Worm (Caenorhabditis elegans) whole organism, L3 larva: ENCODE measurements around the gene F53F4.16.

ENCODE experiments used
- R02D3.7 ChIP-seq: fragments of 150-350 bp; optimal IDR thresholded peaks from 2 replicates; lab custom pipeline; 2014; ENCODE audit warnings: missing biosample characterization, missing genetic modification characterization
- ZK546.5 ChIP-seq: sonication (generic microtip); optimal IDR thresholded peaks from 2 replicates; lab custom pipeline; 2017; ENCODE audit warnings: missing biosample characterization, missing genetic modification characterization
- ceh-16 ChIP-seq: sonication (generic microtip); optimal IDR thresholded peaks from 2 replicates; lab custom pipeline; 2017; ENCODE audit warnings: missing biosample characterization, missing genetic modification characterization
- ceh-28 ChIP-seq: fragments of 150-350 bp; optimal IDR thresholded peaks from 2 replicates; lab custom pipeline; 2014; ENCODE audit warnings: missing biosample characterization, missing genetic modification reagents, missing genetic modification characterization
- ceh-82 ChIP-seq: fragments of 150-350 bp; optimal IDR thresholded peaks from 2 replicates; lab custom pipeline; 2014; ENCODE audit warnings: missing biosample characterization, missing genetic modification characterization
- ceh-9 ChIP-seq: sonication (generic microtip); optimal IDR thresholded peaks from 2 replicates; lab custom pipeline; 2018; ENCODE audit warnings: missing biosample characterization, missing genetic modification characterization
- egl-27 ChIP-seq: sonication (generic microtip); optimal IDR thresholded peaks from 4 replicates; lab custom pipeline; 2017; ENCODE audit warnings: missing biosample characterization, missing genetic modification reagents, missing genetic modification characterization
- egl-5 ChIP-seq: fragments of 150-350 bp; optimal IDR thresholded peaks from 2 replicates; lab custom pipeline; 2017; ENCODE audit warnings: missing biosample characterization, missing genetic modification reagents, missing genetic modification characterization, inconsistent platforms
- elt-2 ChIP-seq: sonication (generic microtip); optimal IDR thresholded peaks from 2 replicates; lab custom pipeline; 2016; ENCODE audit warnings: missing genetic modification reagents, mild to moderate bottlenecking, missing genetic modification characterization, missing compliant biosample characterization
- elt-3 ChIP-seq, 3 experiments: fragments of 150-350 bp in 1 of 3; sonication (generic microtip) in 2 of 3; optimal IDR thresholded peaks; 2 replicates in 2 of 3; 4 replicates in 1 of 3; lab custom pipeline; 2014 to 2017; ENCODE audit warnings: missing biosample characterization in 3 of 3, missing genetic modification characterization in 3 of 3
- eor-1 ChIP-seq, 2 experiments: fragments of 150-350 bp; optimal IDR thresholded peaks; 2 replicates each; lab custom pipeline; 2014 to 2018; ENCODE audit warnings: missing biosample characterization in 2 of 2, missing genetic modification characterization in 2 of 2
- fkh-2 ChIP-seq: fragments of 150-350 bp; optimal IDR thresholded peaks from 2 replicates; lab custom pipeline; 2014; ENCODE audit warnings: missing biosample characterization, missing genetic modification reagents, missing genetic modification characterization
- hmg-11 ChIP-seq: sonication (generic microtip); optimal IDR thresholded peaks from 2 replicates; lab custom pipeline; 2016; ENCODE audit warnings: missing genetic modification characterization, missing compliant biosample characterization
- jun-1 ChIP-seq: fragments of 150-350 bp; optimal IDR thresholded peaks from 2 replicates; lab custom pipeline; 2014; ENCODE audit warnings: missing biosample characterization, missing genetic modification reagents, missing genetic modification characterization
- lin-15B ChIP-seq: fragments of 150-350 bp; optimal IDR thresholded peaks from 2 replicates; lab custom pipeline; 2014; ENCODE audit warnings: missing biosample characterization, missing genetic modification characterization
- lsy-12 ChIP-seq: sonication (generic microtip); optimal IDR thresholded peaks from 2 replicates; lab custom pipeline; 2016; ENCODE audit warnings: mild to moderate bottlenecking, missing genetic modification characterization, missing compliant biosample characterization
- nfya-1 ChIP-seq: sonication (generic microtip); optimal IDR thresholded peaks from 2 replicates; lab custom pipeline; 2017; ENCODE audit warnings: missing genetic modification characterization, mild to moderate bottlenecking, missing compliant biosample characterization, antibody characterized with exemption, moderate library complexity; ENCODE audit not compliant: insufficient read depth
- nhr-11 ChIP-seq: fragments of 150-350 bp; optimal IDR thresholded peaks from 2 replicates; lab custom pipeline; 2014; ENCODE audit warnings: missing biosample characterization, missing genetic modification characterization
- nhr-23 ChIP-seq: fragments of 150-350 bp; optimal IDR thresholded peaks from 2 replicates; lab custom pipeline; 2014; ENCODE audit warnings: missing biosample characterization, missing genetic modification reagents, missing genetic modification characterization
- nhr-237 ChIP-seq: fragments of 150-350 bp; optimal IDR thresholded peaks from 2 replicates; lab custom pipeline; 2014; ENCODE audit warnings: missing biosample characterization, missing genetic modification characterization
- nhr-25 ChIP-seq: sonication (generic microtip); optimal IDR thresholded peaks from 2 replicates; lab custom pipeline; 2017; ENCODE audit warnings: missing biosample characterization, missing genetic modification characterization
- nhr-28 ChIP-seq: fragments of 150-350 bp; optimal IDR thresholded peaks from 2 replicates; lab custom pipeline; 2014; ENCODE audit warnings: missing biosample characterization, missing genetic modification characterization
- nhr-43 ChIP-seq: sonication (generic microtip); optimal IDR thresholded peaks from 2 replicates; lab custom pipeline; 2016; ENCODE audit warnings: mild to moderate bottlenecking, missing genetic modification characterization, missing compliant biosample characterization; ENCODE audit not compliant: poor library complexity, severe bottlenecking
- nhr-67 ChIP-seq: fragments of 150-350 bp; optimal IDR thresholded peaks from 2 replicates; lab custom pipeline; 2014; ENCODE audit warnings: missing biosample characterization, missing genetic modification characterization
- nhr-77 ChIP-seq: fragments of 150-350 bp; optimal IDR thresholded peaks from 2 replicates; lab custom pipeline; 2014; ENCODE audit warnings: missing biosample characterization, missing genetic modification characterization
- pha-4 ChIP-seq: fragments of 150-350 bp; optimal IDR thresholded peaks from 2 replicates; lab custom pipeline; 2014; ENCODE audit warnings: missing biosample characterization, missing genetic modification reagents, missing genetic modification characterization
- pqm-1 ChIP-seq: fragments of 150-350 bp; optimal IDR thresholded peaks from 2 replicates; lab custom pipeline; 2017; ENCODE audit warnings: missing biosample characterization, missing genetic modification characterization, inconsistent platforms
- skn-1 ChIP-seq: fragments of 150-350 bp; optimal IDR thresholded peaks from 2 replicates; lab custom pipeline; 2014; ENCODE audit warnings: missing biosample characterization, missing genetic modification characterization
- tbx-2 ChIP-seq: sonication (generic microtip); optimal IDR thresholded peaks from 2 replicates; lab custom pipeline; 2016; ENCODE audit warnings: mild to moderate bottlenecking, missing genetic modification characterization, missing compliant biosample characterization
- unc-39 ChIP-seq: sonication (generic microtip); optimal IDR thresholded peaks from 4 replicates; lab custom pipeline; 2017; ENCODE audit warnings: missing biosample characterization, missing genetic modification characterization
- unc-62 ChIP-seq: fragments of 150-350 bp; sonication (generic microtip); optimal IDR thresholded peaks from 4 replicates; lab custom pipeline; 2014; ENCODE audit warnings: missing biosample characterization, missing genetic modification reagents, missing genetic modification characterization
- ztf-11 ChIP-seq: fragments of 150-350 bp; optimal IDR thresholded peaks from 2 replicates; lab custom pipeline; 2014; ENCODE audit warnings: missing biosample characterization, missing genetic modification characterization
- ztf-4 ChIP-seq: fragments of 150-350 bp; optimal IDR thresholded peaks from 2 replicates; lab custom pipeline; 2014; ENCODE audit warnings: missing biosample characterization, missing genetic modification characterization

Gene F53F4.16

DNA sequence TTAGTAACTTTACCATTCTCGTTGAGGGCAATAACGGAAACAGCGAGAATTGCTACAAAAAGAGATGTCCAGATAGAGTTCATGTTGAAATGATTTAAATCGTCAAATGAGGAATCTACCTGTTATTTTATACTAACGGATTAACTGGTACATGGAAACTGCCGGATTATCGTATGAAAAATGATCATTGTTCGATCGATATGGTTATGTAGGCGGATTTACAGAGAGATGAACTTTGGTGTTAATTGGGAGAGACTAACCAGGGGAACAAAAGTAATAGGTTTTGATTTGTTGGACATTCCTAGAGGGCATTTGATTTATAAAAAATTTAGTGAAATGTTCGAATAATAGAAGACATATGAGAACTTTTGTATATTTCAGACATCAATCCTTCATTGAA, 9.8 kb downstream of the F53F4.16 start, which contains the start of gene spig-9:
spig-9 (minus strand) TSS at position 101 of the 400 bp plus-strand sequence.
- no peak for TF ChIP-seq nhr-28 (tag; lab: Kevin White, UChicago)
- no peak for TF ChIP-seq nfya-1 (tag; lab: Kevin White, UChicago)
- no peak for TF ChIP-seq nhr-23 (tag; lab: Kevin White, UChicago)
- TF ChIP-seq egl-27 (tag; lab: Kevin White, UChicago) = no peak
- no peak for TF ChIP-seq nhr-11 (tag; lab: Kevin White, UChicago)
- no peak for TF ChIP-seq ceh-16
- no peak for TF ChIP-seq ceh-28 (tag; lab: Kevin White, UChicago)
- TF ChIP-seq nhr-25 = no peak
- no peak for TF ChIP-seq tbx-2 (tag; lab: Kevin White, UChicago)
- no peak for TF ChIP-seq elt-2 (tag; lab: Kevin White, UChicago)
- no peak for TF ChIP-seq unc-62
- TF ChIP-seq ZK546.5 (tag; lab: Kevin White, UChicago) = no peak
- no peak for TF ChIP-seq ceh-82 (tag; lab: Kevin White, UChicago)
- no peak for TF ChIP-seq egl-5 (tag; lab: Kevin White, UChicago)

DNA sequence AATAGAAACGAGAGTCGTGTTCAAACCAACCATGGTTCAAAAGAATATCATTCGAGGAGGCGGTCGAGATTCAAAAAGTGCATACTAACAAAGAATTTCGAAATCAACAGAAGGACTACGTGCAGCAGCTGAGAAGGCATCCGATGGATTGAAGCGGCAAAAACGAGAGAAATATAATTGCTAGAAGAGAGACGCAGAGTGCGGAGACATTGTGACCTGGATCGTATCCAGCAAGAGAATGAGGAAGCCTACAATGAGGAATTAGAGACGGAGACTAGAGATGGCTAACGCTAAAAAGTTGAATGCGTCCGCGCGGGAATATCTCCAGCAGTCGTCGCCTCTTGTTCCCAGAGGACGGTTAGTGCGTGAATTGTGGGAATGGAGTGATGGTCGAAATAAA, 11.8 kb downstream of the F53F4.16 start:
- no peak for TF ChIP-seq nfya-1 (tag; lab: Kevin White, UChicago)
- TF ChIP-seq pqm-1 (tag; lab: Kevin White, UChicago) = no peak
- TF ChIP-seq lin-15B (tag; lab: Kevin White, UChicago) = no peak
- TF ChIP-seq ztf-11 (tag; lab: Kevin White, UChicago) = no peak
- peak; percentile 66 for TF ChIP-seq nhr-23 (tag; lab: Kevin White, UChicago)
- TF ChIP-seq unc-39 (tag; lab: Kevin White, UChicago) = no peak
- no peak for TF ChIP-seq elt-3 (tag; optimal IDR thresholded peaks at IDR 0.05; lab: Kevin White, UChicago)
- TF ChIP-seq ceh-82 (tag; lab: Kevin White, UChicago) = no peak
- no peak for TF ChIP-seq nhr-28 (tag; lab: Kevin White, UChicago)

DNA sequence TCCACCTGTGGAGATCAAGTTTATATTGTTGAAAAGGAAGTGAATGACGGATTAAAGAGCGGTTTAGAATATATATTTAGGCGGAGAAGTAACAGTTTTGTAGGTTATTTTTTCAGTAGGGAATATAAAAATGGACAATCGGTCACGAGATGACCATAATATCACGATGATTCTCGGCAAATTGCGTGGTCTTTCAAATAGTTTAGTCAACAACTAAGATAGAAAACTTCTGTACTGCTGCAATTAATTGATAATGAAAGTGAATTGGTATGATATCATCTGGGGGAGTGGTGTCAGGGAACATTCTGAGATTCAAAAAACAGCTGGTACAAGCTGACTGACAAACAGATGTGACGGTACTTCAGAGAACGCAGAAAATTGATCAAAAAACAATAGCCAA, 13.1 kb downstream of the F53F4.16 start:
- TF ChIP-seq lsy-12 = no peak
- TF ChIP-seq elt-3 (tag; optimal IDR thresholded peaks at IDR 0.05; lab: Kevin White, UChicago) = no peak
- TF ChIP-seq nhr-43 = peak; percentile 12
- TF ChIP-seq nhr-23 (tag; lab: Kevin White, UChicago) = peak; percentile 44
- TF ChIP-seq ceh-28 (tag; lab: Kevin White, UChicago) = no peak

DNA sequence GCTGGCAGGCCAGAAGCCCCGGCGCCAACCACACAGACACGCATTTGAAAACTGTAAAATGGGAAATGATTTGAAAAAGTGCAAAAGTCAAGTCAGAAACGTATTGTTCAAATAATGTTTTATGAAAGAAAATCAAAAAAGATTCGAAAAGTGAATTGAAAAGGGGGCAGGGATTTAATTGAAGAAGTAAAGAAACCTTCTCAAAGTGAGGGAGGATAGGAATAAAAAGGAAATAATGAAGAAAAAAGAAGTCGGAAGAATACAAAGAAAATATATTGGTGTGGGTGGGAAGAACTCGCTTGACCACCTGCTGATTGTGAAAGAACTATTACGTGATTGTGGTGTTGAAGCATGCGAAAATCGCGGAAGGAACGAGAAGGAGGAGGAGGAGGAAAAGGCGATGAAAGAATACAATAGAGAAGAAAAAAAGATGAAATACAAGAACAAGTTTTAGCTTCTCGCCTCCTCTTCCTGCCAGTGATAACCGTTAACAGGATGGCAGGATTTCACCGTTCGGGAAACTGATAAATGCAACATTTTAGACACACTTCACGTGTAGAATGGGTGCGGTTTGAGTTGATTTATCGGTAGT, 14.9 kb downstream of the F53F4.16 start, which contains the start of gene fmo-4:
fmo-4 (minus strand) TSS at position 51 of the 592 bp plus-strand sequence.
- TF ChIP-seq skn-1 = no peak
- TF ChIP-seq ceh-16 = no peak
- no peak for TF ChIP-seq nhr-77 (tag; lab: Kevin White, UChicago)
- peak; percentile 27 for TF ChIP-seq nhr-25
- no peak for TF ChIP-seq nhr-28 (tag; lab: Kevin White, UChicago)
- peak; percentile 96 for TF ChIP-seq nhr-43
- TF ChIP-seq elt-3 (tag; optimal IDR thresholded peaks at IDR 0.05; lab: Kevin White, UChicago) = no peak
- no peak for TF ChIP-seq R02D3.7 (tag; lab: Kevin White, UChicago)
- no peak for TF ChIP-seq eor-1 (tag; optimal IDR thresholded peaks at IDR 0.05; lab: Kevin White, UChicago)
- TF ChIP-seq, all 47 proteins: peak for 2

DNA sequence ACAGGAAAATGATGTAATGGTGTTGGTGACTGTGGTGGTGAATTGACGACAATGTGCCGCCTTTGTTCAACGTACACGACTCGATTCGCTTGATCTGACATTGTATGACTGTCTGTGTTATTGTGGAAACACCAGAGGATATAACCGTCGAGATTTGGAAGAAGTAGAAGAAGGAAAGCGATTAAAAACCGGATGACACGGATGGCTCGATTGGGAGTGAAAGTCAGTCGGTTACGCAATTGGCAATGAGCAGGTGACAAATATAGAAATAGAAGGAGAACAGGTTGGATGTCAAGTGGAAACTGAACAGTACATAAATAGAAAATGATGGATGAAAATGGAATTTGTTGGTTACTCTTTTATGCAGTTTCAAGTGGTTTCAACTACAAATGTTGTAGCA, 20.7 kb downstream of the F53F4.16 start, which contains the start of gene rdy-2:
rdy-2 (minus strand) TSS at position 101 of the 400 bp plus-strand sequence.
- no peak for TF ChIP-seq tbx-2 (tag; lab: Kevin White, UChicago)
- TF ChIP-seq nhr-11 (tag; lab: Kevin White, UChicago) = no peak
- no peak for TF ChIP-seq jun-1
- no peak for TF ChIP-seq ceh-9 (tag; lab: Kevin White, UChicago)
- no peak for TF ChIP-seq nhr-237 (tag; lab: Kevin White, UChicago)
- TF ChIP-seq nhr-77 (tag; lab: Kevin White, UChicago) = no peak
- TF ChIP-seq egl-5 (tag; lab: Kevin White, UChicago) = no peak
- TF ChIP-seq ztf-4 (tag; lab: Kevin White, UChicago) = no peak
- no peak for TF ChIP-seq nhr-28 (tag; lab: Kevin White, UChicago)
- no peak for TF ChIP-seq nhr-67 (tag; lab: Kevin White, UChicago)
- TF ChIP-seq unc-62 = no peak
- no peak for TF ChIP-seq ceh-16
- no peak for TF ChIP-seq R02D3.7 (tag; lab: Kevin White, UChicago)
- no peak for TF ChIP-seq elt-2 (tag; lab: Kevin White, UChicago)
- no peak for TF ChIP-seq hmg-11 (tag; lab: Kevin White, UChicago)
- TF ChIP-seq fkh-2 (tag; lab: Kevin White, UChicago) = no peak
- no peak for TF ChIP-seq nhr-23 (tag; lab: Kevin White, UChicago)
- no peak for TF ChIP-seq nhr-43
- no peak for TF ChIP-seq skn-1
- no peak for TF ChIP-seq pha-4 (tag; lab: Kevin White, UChicago)
